Worm (Caenorhabditis elegans): Measurements from ENCODE around the gene C37C3.17.

Gene C37C3.17

ce11 chrV:7820270-7820669 lies 41.4 kb downstream of the C37C3.17 start, which contains the start of gene lbp-4 (continued):
- TF ChIP-seq eor-1 (tag; optimal IDR thresholded peaks at IDR 0.05): no peak
- TF ChIP-seq lin-39 (tag; optimal IDR thresholded peaks at IDR 0.05): no peak
- TF ChIP-seq sea-2 (GFP tag; optimal IDR thresholded peaks at IDR 0.05): no peak
- no peak for TF ChIP-seq nhr-11 (tag; optimal IDR thresholded peaks at IDR 0.05)
- peak; percentile 19 for TF ChIP-seq snpc-4 (tag; optimal IDR thresholded peaks at IDR 0.05)
- no peak for TF ChIP-seq ceh-28 (tag; optimal IDR thresholded peaks at IDR 0.05)
- no peak for TF ChIP-seq nhr-237 (tag; optimal IDR thresholded peaks at IDR 0.05)

- TF ChIP-seq ztf-11 (tag; optimal IDR thresholded peaks at IDR 0.05): no peak
- no peak for TF ChIP-seq pha-4 (tag; optimal IDR thresholded peaks at IDR 0.05)
- peak; percentile 21 for TF ChIP-seq nfya-1 (tag; optimal IDR thresholded peaks at IDR 0.05; ENCODE audit: insufficient read depth)
- no peak for TF ChIP-seq sea-2 (GFP tag; optimal IDR thresholded peaks at IDR 0.05)
- no peak for TF ChIP-seq egl-27 (tag; optimal IDR thresholded peaks at IDR 0.05)
- TF ChIP-seq fkh-10 (GFP tag; optimal IDR thresholded peaks at IDR 0.05): peak; percentile 14
- TF ChIP-seq nhr-28 (tag; optimal IDR thresholded peaks at IDR 0.05): no peak
- no peak for TF ChIP-seq pqm-1 (tag; optimal IDR thresholded peaks at IDR 0.05)
- no peak for TF ChIP-seq tbx-2 (tag; optimal IDR thresholded peaks at IDR 0.05)
- no peak for TF ChIP-seq nhr-43 (tag; optimal IDR thresholded peaks at IDR 0.05; ENCODE audit: poor library complexity, severe bottlenecking)
- TF ChIP-seq eor-1 (tag; optimal IDR thresholded peaks at IDR 0.05): no peak
These were observed 42.1 kb downstream of the C37C3.17 start for ce11 chrV:7819585-7819984.

- no peak for TF ChIP-seq nhr-25 (tag; optimal IDR thresholded peaks at IDR 0.05)
- peak; percentile 11 for TF ChIP-seq elt-1 (tag; optimal IDR thresholded peaks at IDR 0.05)
- TF ChIP-seq fkh-10 (GFP tag; optimal IDR thresholded peaks at IDR 0.05): peak; percentile 24
These were observed 45.2 kb downstream of the C37C3.17 start for ce11 chrV:7816486-7816885.

- TF ChIP-seq aly-2 (tag; optimal IDR thresholded peaks at IDR 0.05) (peak; percentile 73), fkh-10 (GFP tag; optimal IDR thresholded peaks at IDR 0.05) (no peak)
These were observed 47.1 kb downstream of the C37C3.17 start, which contains the start of gene ZK742.6 for ce11 chrV:7814601-7815000. TSS of gene ZK742.6 (minus strand) at chrV:7814942.

- TF ChIP-seq pha-4 (tag; optimal IDR thresholded peaks at IDR 0.05): peak; percentile 55
- TF ChIP-seq ceh-82 (tag; optimal IDR thresholded peaks at IDR 0.05): no peak
- no peak for TF ChIP-seq ZK546.5 (tag; optimal IDR thresholded peaks at IDR 0.05)
- TF ChIP-seq nhr-11 (tag; optimal IDR thresholded peaks at IDR 0.05): no peak
- no peak for TF ChIP-seq nhr-23 (tag; optimal IDR thresholded peaks at IDR 0.05)
- TF ChIP-seq ama-1 (optimal IDR thresholded peaks at IDR 0.05): no peak
These were observed 49.9 kb downstream of the C37C3.17 start, which contains the start of gene ZK742.4 for ce11 chrV:7811758-7812157. TSS of gene ZK742.4 (minus strand) at chrV:7811792.

Data from whole organism, L3 larva.